Worm (Caenorhabditis elegans): ENCODE data around the gene ech-4.
A peak's percentile ranks its signal among the peaks of the same experiment; 100 is the strongest.

ech-4 gene

ce11 chrII:10840067-10840466 lies 19.2 kb downstream of the ech-4 start (continued):
- TF ChIP-seq snpc-4 (GFP tag; optimal IDR thresholded peaks at IDR 0.05) (peak; percentile 75), snpc-4 (tag; optimal IDR thresholded peaks at IDR 0.05) (peak; percentile 24 to 78 (median 72)), lin-40 (tag; optimal IDR thresholded peaks at IDR 0.05) (peak; percentile 78), B0336.3 (GFP tag; IDR thresholded peaks at IDR 0.05) (peak; percentile 81), F39B2.1 (GFP tag; IDR thresholded peaks at IDR 0.05) (no peak), ztf-3 (GFP tag; optimal IDR thresholded peaks at IDR 0.05) (peak; percentile 18), T07F8.4 (tag; optimal IDR thresholded peaks at IDR 0.05) (peak; percentile 75), F22D6.2 (tag; optimal IDR thresholded peaks at IDR 0.05) (peak; percentile 60), mel-28 (tag; optimal IDR thresholded peaks at IDR 0.05; ENCODE audit: borderline replicate concordance) (peak; percentile 61), ceh-27 (GFP tag; optimal IDR thresholded peaks at IDR 0.05) (peak; percentile 92), attf-6 (GFP tag; IDR thresholded peaks at IDR 0.05) (peak; percentile 34; the same call in 1 of the 2 replicates), let-607 (tag; optimal IDR thresholded peaks at IDR 0.05) (peak; percentile 13 to 61), C06A6.2 (GFP tag; conservative IDR thresholded peaks at IDR 0.05) (0 out of 2 replicates have a peak, but pooled peaks have one; percentile 36), hrde-1 (tag; optimal IDR thresholded peaks at IDR 0.05; ENCODE audit: borderline replicate concordance) (peak; percentile 81), nfyb-1 (GFP tag; IDR thresholded peaks at IDR 0.05) (peak; percentile 91), repo-1 (tag; optimal IDR thresholded peaks at IDR 0.05) (peak; percentile 87), ama-1 (optimal IDR thresholded peaks at IDR 0.05) (no peak), ama-1 (GFP tag; optimal IDR thresholded peaks at IDR 0.05) (peak; percentile 62 to 67), attf-3 (GFP tag; conservative IDR thresholded peaks at IDR 0.05) (peak; percentile 59; the same call in 1 of the 2 replicates), akir-1 (GFP tag; optimal IDR thresholded peaks at IDR 0.05) (peak; percentile 65), snpc-3.4 (tag; optimal IDR thresholded peaks at IDR 0.05) (peak; percentile 75), zfh-2 (GFP tag; conservative IDR thresholded peaks at IDR 0.05) (peak; percentile 64), ceh-100 (GFP tag; IDR thresholded peaks at IDR 0.05) (peak; percentile 79), madf-6 (GFP tag; IDR thresholded peaks at IDR 0.05) (peak; percentile 64), dpl-1 (GFP tag; optimal IDR thresholded peaks at IDR 0.05) (no peak), pbrm-1 (GFP tag; IDR thresholded peaks at IDR 0.05) (peak; percentile 49; the same call in 1 of the 2 replicates), lir-1 (GFP tag; conservative IDR thresholded peaks at IDR 0.05) (peak; percentile 58; the same call in 1 of the 2 replicates), mxl-1 (tag; optimal IDR thresholded peaks at IDR 0.05) (peak; percentile 82), ZK185.1 (tag; optimal IDR thresholded peaks at IDR 0.05; ENCODE audit: poor library complexity, severe bottlenecking) (peak; percentile 91), nfya-1 (tag; optimal IDR thresholded peaks at IDR 0.05; ENCODE audit: borderline replicate concordance, insufficient read depth) (no peak), sea-2 (GFP tag; IDR thresholded peaks at IDR 0.05) (no peak)

ce11 chrII:10843527-10843926 lies 22.7 kb downstream of the ech-4 start, which contains the start of gene M106.8:
Gene M106.8 (minus strand): TSS chrII:10843627.
- no peak for TF ChIP-seq egrh-3 (GFP tag; IDR thresholded peaks at IDR 0.05)
- TF ChIP-seq aptf-3 (GFP tag; IDR thresholded peaks at IDR 0.05) = no peak
- TF ChIP-seq snpc-1.3 (tag; optimal IDR thresholded peaks at IDR 0.05; ENCODE audit: insufficient read depth) = no peak
- no peak for TF ChIP-seq cebp-1 (GFP tag; IDR thresholded peaks at IDR 0.05)
- TF ChIP-seq cebp-1 (tag; optimal IDR thresholded peaks at IDR 0.05) = no peak
- TF ChIP-seq pha-4 (tag; optimal IDR thresholded peaks at IDR 0.05) = no peak
- no peak for TF ChIP-seq B0035.1 (tag; optimal IDR thresholded peaks at IDR 0.05)
- no peak for TF ChIP-seq Y79H2A.3 (GFP tag; conservative IDR thresholded peaks at IDR 0.05)
- no peak for TF ChIP-seq hlh-26 (GFP tag; conservative IDR thresholded peaks at IDR 0.05)
- TF ChIP-seq ccch-3 (GFP tag; optimal IDR thresholded peaks at IDR 0.05) = no peak
- TF ChIP-seq rcor-1 (GFP tag; IDR thresholded peaks at IDR 0.05) = no peak
- TF ChIP-seq ztf-3 (GFP tag; optimal IDR thresholded peaks at IDR 0.05) = no peak
- TF ChIP-seq cebp-2 (GFP tag; IDR thresholded peaks at IDR 0.05) = no peak
- no peak for TF ChIP-seq K11D2.4 (GFP tag; IDR thresholded peaks at IDR 0.05)
- TF ChIP-seq dpl-1 (GFP tag; optimal IDR thresholded peaks at IDR 0.05) = no peak
- no peak for TF ChIP-seq tbp1 (GFP tag; optimal IDR thresholded peaks at IDR 0.05)
- TF ChIP-seq F10E7.11 (tag; optimal IDR thresholded peaks at IDR 0.05) = no peak
- TF ChIP-seq lin-35 (GFP tag; optimal IDR thresholded peaks at IDR 0.05) = no peak
- no peak for TF ChIP-seq zim-3 (tag; optimal IDR thresholded peaks at IDR 0.05)
- TF ChIP-seq F57C9.4 (tag; optimal IDR thresholded peaks at IDR 0.05) = no peak
